Fruit fly (Drosophila melanogaster) whole organism, larva: ENCODE data around the gene Hsp67Bc.

ENCODE experiments used
- noc ChIP-seq: fragments of 200-800 bp; sonication (Bioruptor generic); optimal IDR thresholded peaks from 3 replicates; lab custom pipeline; 2019; ENCODE audit warnings: missing biosample characterization, mild to moderate bottlenecking, missing genetic modification characterization, moderate library complexity

Hsp67Bc gene

DNA sequence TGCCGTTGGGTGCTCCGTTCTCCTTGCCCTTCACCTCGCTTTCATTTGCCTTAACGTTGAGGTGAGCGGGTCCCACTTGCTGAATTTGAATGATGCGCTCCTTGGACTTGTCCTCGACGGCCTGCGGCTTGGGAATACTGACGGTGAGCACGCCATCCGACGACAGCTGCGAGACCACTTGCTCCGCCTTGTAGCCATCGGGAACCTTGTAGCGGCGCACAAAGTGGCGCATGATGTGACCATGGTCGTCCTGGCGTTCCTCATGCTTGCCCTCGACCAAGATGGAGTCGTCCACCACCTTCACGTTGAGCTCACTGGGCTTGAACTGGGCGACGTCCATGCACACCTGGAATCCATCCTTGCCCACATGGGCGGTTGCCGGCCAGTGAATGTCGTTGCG lies 4.3 kb upstream of the Hsp67Bc start:
- no peak for TF ChIP-seq noc (tag; lab: Kevin White, UChicago)

DNA sequence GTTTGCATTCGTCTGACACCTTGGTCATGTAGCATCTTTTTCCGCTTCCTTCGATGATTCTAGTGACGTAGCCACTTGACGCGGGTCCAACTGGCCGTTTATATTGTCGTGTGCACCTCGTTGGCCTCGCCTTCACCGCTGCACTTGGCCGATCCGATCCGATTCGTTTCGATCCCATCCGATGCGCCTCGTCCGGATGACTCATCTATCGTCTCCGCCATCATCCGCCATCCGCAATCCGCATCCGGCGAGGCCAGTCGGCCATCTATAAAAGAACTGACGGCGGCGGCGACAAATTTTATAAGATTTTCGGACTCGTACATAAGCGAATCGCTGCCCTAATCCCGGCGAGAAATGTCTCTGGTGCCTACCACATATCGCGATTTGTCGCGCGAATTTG lies 2.8 kb upstream of the Hsp67Bc start, which contains the start of gene CG4461:
Gene CG4461, plus strand, starts transcription at position 301 of the 400 bp plus-strand sequence.
- no peak for TF ChIP-seq noc (tag; lab: Kevin White, UChicago)

DNA sequence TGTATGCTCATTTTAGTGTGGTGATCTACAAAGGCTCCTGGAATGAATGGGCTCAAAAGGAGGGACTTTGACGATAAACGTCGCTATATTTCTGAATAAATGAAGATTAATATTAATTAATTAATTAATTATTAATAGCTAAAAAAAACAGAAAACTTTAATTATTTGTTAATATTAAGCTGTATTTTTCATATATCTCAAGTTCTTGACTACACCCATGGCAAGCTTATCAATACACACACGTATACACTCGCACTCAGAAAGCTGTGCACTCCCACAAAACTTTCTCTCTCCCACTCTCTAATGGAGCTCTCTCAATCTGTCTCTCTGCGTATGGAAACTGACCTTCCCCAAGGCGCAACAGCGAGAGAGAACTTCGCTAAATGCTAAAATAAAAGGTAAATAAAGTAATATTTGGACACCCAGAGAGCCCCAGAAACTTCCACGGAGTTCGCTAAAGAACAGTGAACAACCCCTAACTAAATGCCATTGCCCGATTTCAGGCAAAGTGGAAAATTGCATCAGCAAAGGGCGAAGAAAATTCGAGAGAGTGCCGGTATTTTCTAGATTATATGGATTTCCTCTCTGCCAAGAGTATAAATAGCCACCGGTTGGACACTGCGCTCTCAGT lies 1.2 kb upstream of the Hsp67Bc start:
- TF ChIP-seq noc (tag; lab: Kevin White, UChicago): peak; percentile 83

DNA sequence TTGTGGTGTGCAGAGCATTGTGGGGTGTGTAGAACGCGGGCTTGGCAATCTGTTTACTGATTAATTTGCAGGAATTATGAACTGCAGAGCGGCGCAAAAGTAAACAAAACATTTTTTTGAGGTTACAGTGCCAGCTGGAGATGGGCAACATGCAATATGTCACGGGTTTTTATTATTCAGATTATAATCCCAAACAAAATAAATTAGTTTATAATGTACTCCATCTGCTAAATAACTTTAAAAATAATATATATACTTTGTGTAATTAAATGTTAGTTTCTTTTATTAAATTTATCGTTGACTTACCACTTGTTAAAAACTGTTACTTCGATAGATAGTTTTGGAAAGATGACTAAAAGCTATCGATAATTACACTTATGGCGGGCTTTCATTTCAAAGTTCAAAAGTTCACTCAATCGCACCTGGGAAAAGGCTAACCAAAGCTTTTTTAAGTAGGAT lies 1.4 kb downstream of the Hsp67Bc start, which contains the start of gene Fdx1:
Gene Fdx1, minus strand, starts transcription at position 332 of the 459 bp plus-strand sequence.
- TF ChIP-seq noc (tag; lab: Kevin White, UChicago): peak; percentile 30

DNA sequence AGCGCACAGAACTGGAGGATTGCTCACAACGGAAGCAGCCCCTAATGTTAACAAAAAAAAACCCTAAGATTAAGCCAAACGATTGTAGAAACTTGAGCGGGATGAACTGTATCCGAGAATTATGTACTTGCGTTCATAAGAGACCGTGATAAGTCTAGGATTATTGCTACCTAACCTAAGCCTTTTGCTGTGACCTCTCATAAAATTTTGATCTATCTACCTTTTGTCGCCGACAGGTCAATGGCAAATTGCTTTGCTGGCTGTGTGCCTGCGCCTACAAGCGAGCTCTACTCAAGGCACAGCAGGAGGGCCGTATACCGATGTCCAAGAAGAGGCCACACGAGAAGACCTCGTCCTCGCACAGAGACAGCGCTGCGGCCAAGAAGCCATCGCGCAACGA lies 3.6 kb downstream of the Hsp67Bc start:
- no peak for TF ChIP-seq noc (tag; lab: Kevin White, UChicago)

DNA sequence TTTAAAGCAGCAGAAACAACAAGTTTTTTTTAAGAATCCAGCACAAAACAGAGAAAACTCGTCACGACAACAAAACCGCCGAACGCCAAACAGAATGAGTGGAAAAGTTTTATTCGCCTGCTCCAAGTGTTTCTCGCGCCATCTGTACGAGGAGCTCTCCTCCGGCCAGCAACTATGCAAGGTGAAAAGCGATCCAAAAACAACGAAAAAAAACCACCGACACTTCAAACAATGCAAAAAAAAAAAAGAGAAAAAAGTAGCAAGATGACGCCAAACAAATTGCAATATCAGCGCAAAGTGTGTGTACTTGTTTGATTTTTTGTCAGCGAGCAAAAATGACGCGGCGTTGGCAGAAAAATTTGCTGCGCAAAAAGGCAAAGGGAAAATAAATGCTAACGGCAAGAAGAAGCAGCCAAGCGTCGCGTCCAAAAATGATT lies 4.8 kb downstream of the Hsp67Bc start:
- no peak for TF ChIP-seq noc (tag; lab: Kevin White, UChicago)

DNA sequence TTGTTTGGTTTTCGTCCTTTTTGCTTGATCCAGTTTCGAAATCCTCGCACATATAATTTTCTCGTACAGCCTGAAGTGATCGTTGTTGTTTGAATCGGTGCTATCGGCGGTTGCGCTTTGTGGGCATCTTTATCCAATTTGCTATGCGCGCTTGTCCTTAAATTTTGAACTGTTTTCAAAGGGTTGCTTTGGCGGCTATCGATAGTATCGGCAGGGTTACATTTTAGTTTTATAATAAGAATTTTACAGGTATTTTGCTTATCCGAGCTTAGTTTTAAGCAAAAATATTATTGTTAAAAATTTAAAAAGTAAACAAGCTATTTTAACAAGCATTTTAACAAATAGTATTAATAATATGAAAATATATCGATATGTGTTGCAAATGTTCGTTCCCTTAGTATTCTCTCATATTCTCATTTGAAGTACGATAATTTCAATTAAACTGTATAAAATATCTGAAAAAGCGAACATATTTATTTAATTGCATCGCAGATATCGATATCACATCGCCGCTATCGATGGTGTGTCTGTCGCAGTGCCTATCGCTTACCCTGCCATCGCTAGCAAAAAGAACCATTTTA lies 5.4 kb downstream of the Hsp67Bc start, which contains the start of the genes Klp67A and CG4452:
Gene Klp67A, minus strand, starts transcription at position 197 of the 581 bp plus-strand sequence.
Gene CG4452, plus strand, starts transcription at position 528 of the 581 bp plus-strand sequence.
- peak; percentile 13 for TF ChIP-seq noc (tag; lab: Kevin White, UChicago)

DNA sequence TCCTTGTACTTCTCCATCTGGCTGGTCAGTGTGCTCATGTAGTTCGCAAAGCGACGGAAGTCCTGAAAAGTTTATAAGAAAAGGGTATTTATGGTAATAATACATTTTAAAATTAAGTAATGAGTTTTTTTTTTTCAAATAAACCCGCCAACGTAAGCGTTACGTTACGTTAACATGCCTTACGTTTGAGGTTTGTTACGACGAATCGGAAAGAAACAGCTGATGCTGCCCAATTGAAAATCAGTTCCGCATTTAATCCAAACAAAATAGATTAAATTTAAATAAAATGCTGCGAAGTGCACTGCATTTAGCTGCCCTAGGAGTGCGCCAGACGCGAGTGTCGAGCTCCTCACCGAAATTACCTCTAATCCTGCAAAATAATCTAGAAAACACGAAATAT lies 8.2 kb downstream of the Hsp67Bc start, which contains the start of gene mRRF1:
Gene mRRF1, plus strand, starts transcription at position 220 of the 400 bp plus-strand sequence.
- no peak for TF ChIP-seq noc (tag; lab: Kevin White, UChicago)

DNA sequence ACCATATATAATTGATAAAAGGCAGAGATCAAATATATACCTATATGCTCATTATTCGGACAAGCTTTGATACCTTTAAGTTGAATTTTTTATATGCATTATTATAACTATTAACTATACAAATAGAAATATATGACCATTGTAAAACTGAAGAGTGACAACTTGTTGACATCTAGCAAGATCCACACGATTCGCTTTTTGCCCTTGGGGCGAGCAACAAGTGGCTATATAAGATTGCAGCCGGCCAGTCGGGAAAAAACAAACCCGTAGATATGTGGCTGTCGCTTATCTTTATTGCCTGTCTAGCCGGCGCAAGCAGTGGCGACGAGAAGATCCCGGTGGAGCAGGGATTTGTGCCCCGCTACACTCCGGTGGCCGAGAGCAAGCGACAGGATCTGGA lies 10.4 kb downstream of the Hsp67Bc start, which contains the start of gene CG34456:
Gene CG34456, plus strand, starts transcription at position 215 of the 400 bp plus-strand sequence.
- TF ChIP-seq noc (tag; lab: Kevin White, UChicago): peak; percentile 60

DNA sequence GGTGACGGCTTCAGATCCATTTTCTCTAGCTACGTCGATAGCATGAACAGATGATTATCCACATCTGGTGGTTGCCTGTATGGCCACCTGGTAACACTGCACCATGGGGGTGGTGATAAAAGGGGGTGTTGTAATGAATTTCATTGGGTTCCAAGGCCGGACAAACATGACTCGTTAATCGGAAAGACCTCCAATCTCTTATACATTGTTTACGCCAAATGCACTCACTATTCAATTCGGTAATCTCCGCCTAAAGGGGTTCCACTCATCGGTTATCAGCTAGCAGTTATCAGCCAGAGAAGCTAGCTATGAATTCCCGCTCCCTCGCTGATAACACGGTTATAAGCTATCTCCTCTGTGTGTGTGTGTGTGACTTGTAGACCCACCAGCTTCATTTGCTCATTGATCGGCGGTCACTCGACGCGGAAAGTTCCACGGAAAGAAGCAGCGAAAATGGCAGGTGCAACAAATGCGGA lies 12.0 kb downstream of the Hsp67Bc start, which contains the start of gene Pdxk:
Gene Pdxk, plus strand, starts transcription at position 100 of the 476 bp plus-strand sequence.
- peak; percentile 77 for TF ChIP-seq noc (tag; lab: Kevin White, UChicago)

DNA sequence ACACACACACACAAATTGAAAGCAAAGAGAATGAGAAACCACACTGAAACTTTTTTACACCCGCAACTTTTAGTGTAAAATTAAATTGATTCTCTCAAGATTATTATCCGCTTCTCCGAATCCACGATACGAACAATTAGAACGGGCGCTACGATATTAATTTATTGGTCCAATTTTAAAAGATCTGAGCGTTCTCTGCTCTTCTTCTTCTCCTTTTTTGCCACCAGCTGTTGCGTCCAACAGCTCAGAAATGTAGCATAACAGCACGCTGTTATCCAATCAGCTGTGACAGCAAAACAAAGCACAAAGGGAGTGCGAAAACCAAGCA lies 13.6 kb downstream of the Hsp67Bc start, which contains the start of the genes UGP and Svip:
Gene UGP, minus strand, starts transcription at position 223 of the 328 bp plus-strand sequence.
Gene Svip, plus strand, starts transcription at position 287 of the 328 bp plus-strand sequence.
- no peak for TF ChIP-seq noc (tag; lab: Kevin White, UChicago)

DNA sequence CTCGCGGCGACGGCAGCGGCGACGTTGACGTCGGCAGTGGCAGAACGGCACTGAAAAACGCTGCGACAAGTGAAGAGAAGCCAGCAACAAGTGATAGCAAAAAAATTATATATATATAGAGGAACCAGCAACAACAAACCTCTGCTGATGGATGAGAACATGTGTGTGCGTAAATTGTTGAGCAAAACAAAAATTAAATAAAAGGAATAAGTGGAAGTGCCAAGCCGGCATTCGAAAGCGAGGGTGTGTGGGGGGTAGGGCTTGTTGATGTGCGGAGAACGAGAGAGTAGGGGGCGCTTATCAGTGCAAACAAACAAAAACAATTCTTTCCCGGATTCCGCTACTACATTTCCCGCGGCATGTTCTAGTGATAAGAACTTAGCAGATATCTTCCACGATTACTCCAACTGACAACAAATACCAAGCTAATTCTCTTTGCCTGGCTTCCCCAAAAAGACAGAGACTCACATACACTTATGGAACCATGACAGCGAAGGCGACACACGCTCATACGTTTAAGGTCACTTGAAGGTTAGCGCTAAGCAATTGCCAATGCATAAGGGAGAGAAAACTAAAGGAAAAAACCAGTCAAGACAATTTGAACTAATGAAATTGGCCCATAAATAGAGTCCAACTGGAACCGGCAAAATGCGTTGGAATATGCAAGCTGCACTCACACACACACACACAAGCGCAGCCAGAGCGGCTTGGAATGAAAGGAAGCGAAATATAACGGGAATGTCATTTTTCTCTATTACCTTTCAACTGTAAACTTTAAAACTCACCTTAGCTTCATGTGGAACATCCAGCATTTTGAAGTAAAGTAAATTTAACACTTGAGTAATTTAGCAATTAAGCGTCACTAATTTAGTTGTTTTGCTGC lies 14.2 kb downstream of the Hsp67Bc start:
- TF ChIP-seq noc (tag; lab: Kevin White, UChicago): peak; percentile 37

DNA sequence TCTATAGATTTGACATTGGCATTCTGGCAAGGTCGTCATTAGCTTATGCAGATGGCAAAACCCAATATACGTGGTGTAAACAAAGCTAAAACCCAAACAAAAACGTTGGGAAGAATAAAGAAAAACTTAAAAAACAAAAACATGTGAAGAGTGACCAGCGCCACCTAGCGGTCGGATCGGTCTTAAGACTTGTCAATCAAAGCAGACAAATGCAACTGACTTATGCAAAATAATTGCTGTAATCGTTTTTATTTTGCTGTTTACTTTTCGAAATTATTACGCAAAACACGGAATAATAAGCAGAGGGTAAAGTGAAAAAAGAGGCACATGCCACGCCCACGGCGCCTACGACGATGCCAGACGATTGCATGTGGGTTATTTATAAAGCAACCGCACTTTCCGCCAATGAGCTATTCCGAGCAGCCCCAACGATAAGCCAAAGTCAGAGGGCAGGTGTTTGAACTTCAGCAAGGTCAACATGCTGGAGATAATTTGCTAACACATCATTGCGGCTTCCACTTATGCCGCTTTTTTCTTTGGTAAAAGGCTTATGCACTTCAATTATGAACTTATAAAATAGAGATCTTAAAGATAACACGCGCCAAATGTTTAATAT lies 16.1 kb downstream of the Hsp67Bc start:
- TF ChIP-seq noc (tag; lab: Kevin White, UChicago): no peak

DNA sequence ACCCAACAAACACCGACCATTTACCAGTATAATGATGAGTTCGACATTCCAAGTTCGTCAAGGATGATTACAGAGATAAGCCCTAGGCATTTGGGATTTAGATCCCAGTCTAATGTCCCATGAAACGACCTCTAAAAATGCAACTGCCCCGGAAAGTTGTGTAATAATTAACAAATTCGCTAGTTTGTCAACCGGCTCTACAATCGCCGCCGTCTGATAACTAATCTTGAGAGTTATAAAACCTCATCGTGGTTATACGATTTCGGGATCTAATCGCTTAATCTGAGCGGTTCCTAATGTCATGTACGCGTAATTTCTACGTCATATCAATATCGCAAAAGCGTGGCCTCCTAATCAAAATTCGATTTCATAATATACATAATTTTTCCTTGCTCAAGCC lies 16.7 kb downstream of the Hsp67Bc start:
- no peak for TF ChIP-seq noc (tag; lab: Kevin White, UChicago)

DNA sequence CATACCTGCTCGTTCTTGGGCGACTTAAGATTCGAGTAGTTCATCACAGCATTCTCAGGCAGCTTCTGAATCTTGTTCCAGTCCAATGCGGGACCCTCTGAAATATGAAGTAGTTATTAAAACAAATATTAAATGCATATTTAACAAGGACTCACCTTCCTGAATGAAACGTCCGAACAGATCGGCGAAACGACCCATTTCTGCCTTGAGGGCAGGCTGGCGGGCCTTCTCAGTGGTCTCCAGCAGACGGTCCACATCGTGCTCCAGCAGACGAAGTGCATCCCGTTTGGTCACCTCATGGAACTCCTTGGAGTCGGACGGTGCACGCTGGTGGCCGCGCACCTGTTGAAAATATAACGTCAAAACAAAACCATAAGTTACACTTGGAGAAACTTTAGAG lies 18.6 kb downstream of the Hsp67Bc start, which contains the start of gene CG32040:
Gene CG32040, plus strand, starts transcription at position 301 of the 400 bp plus-strand sequence.
- TF ChIP-seq noc (tag; lab: Kevin White, UChicago): no peak
